Fruit fly (Drosophila melanogaster) whole organism, embryonic: ENCODE measurements around the gene Ndfip.

Experiments
- CG10959 ChIP-seq: fragments of 200-800 bp; sonication (Bioruptor generic); IDR thresholded peaks from 2 replicates; pipeline ENCODE4 v1.3.6; 2022; ENCODE audit warnings: missing biosample characterization, missing genetic modification characterization
- CG11093 ChIP-seq: fragments of 200-800 bp; sonication (Bioruptor generic); IDR thresholded peaks from 3 replicates; pipeline ENCODE4 v1.3.6; 2022; ENCODE audit warnings: missing biosample characterization, missing genetic modification characterization
- CG11560 ChIP-seq: fragments of 200-800 bp; sonication (Bioruptor generic); IDR thresholded peaks from 3 replicates; pipeline ENCODE4 v1.3.6; 2022; ENCODE audit warnings: missing biosample characterization, missing genetic modification characterization
- CG13296 ChIP-seq: fragments of 200-800 bp; sonication (Bioruptor generic); optimal IDR thresholded peaks from 3 replicates; lab custom pipeline; 2018; ENCODE audit warnings: missing biosample characterization, mild to moderate bottlenecking, missing genetic modification characterization
- CG13894 ChIP-seq: fragments of 200-800 bp; sonication (Bioruptor generic); optimal IDR thresholded peaks from 3 replicates; lab custom pipeline; 2018; ENCODE audit warnings: missing biosample characterization, mild to moderate bottlenecking, missing genetic modification characterization, moderate library complexity
- CG15514 ChIP-seq: fragments of 200-800 bp; sonication (Bioruptor generic); optimal IDR thresholded peaks from 3 replicates; lab custom pipeline; 2017; ENCODE audit warnings: missing biosample characterization, missing genetic modification characterization, mild to moderate bottlenecking, moderate library complexity, missing genetic modification reagents
- CG17328 ChIP-seq: fragments of 200-800 bp; sonication (Bioruptor generic); IDR thresholded peaks from 2 replicates; pipeline ENCODE4 v1.3.6; 2022; ENCODE audit warnings: missing biosample characterization, missing genetic modification characterization
- CG18011 ChIP-seq: fragments of 200-800 bp; sonication (Bioruptor generic); optimal IDR thresholded peaks from 2 replicates; lab custom pipeline; 2017; ENCODE audit warnings: missing biosample characterization, missing genetic modification characterization, mild to moderate bottlenecking, moderate library complexity, missing genotype
- CG18619 ChIP-seq: fragments of 200-800 bp; sonication (Bioruptor generic); optimal IDR thresholded peaks from 3 replicates; lab custom pipeline; 2017; ENCODE audit warnings: missing biosample characterization, mild to moderate bottlenecking, missing genetic modification characterization
- CG2678 ChIP-seq: fragments of 200-800 bp; sonication (Bioruptor generic); optimal IDR thresholded peaks from 3 replicates; lab custom pipeline; 2019; ENCODE audit warnings: missing biosample characterization, mild to moderate bottlenecking, missing genetic modification characterization, moderate library complexity
- CG33213 ChIP-seq: fragments of 200-800 bp; sonication (Bioruptor generic); optimal IDR thresholded peaks from 3 replicates; lab custom pipeline; 2016; ENCODE audit warnings: missing biosample characterization, missing genetic modification characterization
- CG4424 ChIP-seq: fragments of 200-800 bp; sonication (Bioruptor generic); optimal IDR thresholded peaks from 3 replicates; lab custom pipeline; 2016; ENCODE audit warnings: missing biosample characterization, missing genetic modification characterization
- CG5245 ChIP-seq: fragments of 200-800 bp; sonication (Bioruptor generic); optimal IDR thresholded peaks from 3 replicates; lab custom pipeline; 2016; ENCODE audit warnings: missing biosample characterization, missing genetic modification characterization
- CG6254 ChIP-seq: fragments of 200-800 bp; sonication (Bioruptor generic); optimal IDR thresholded peaks from 3 replicates; lab custom pipeline; 2017; ENCODE audit warnings: mild to moderate bottlenecking, missing biosample characterization, missing genetic modification reagents, missing genetic modification characterization
- CG6791 ChIP-seq: fragments of 200-800 bp; sonication (Bioruptor generic); IDR thresholded peaks from 3 replicates; pipeline ENCODE4 v1.3.6; 2022; ENCODE audit warnings: missing biosample characterization, missing genetic modification characterization; ENCODE audit not compliant: partially characterized antibody
- CG8388 ChIP-seq: fragments of 200-800 bp; sonication (Bioruptor generic); optimal IDR thresholded peaks from 2 replicates; lab custom pipeline; 2019; ENCODE audit warnings: missing biosample characterization, mild to moderate bottlenecking, missing genetic modification characterization, moderate library complexity
- CG9797 ChIP-seq: fragments of 200-800 bp; sonication (Bioruptor generic); optimal IDR thresholded peaks from 3 replicates; lab custom pipeline; 2018; ENCODE audit warnings: missing biosample characterization, mild to moderate bottlenecking, missing genetic modification characterization
- Chrac-16 ChIP-seq: fragments of 200-800 bp; sonication (Bioruptor generic); optimal IDR thresholded peaks from 3 replicates; lab custom pipeline; 2016; ENCODE audit warnings: missing biosample characterization, missing genetic modification characterization
- Dll ChIP-seq: fragments of 200-800 bp; sonication (Bioruptor generic); IDR thresholded peaks from 4 replicates; pipeline ENCODE4 v1.3.6; 2022; ENCODE audit warnings: missing biosample characterization, missing genetic modification characterization; ENCODE audit not compliant: partially characterized antibody
- Drgx ChIP-seq: fragments of 200-800 bp; sonication (Bioruptor generic); IDR thresholded peaks from 2 replicates; pipeline ENCODE4 v1.3.6; 2022; ENCODE audit warnings: missing biosample characterization, missing genetic modification characterization
- Ets97D ChIP-seq: fragments of 200-800 bp; sonication (Bioruptor generic); optimal IDR thresholded peaks from 3 replicates; lab custom pipeline; 2016; ENCODE audit warnings: missing biosample characterization, missing genetic modification characterization
- Fer1 ChIP-seq: fragments of 200-800 bp; sonication (Bioruptor generic); optimal IDR thresholded peaks from 2 replicates; lab custom pipeline; 2017; ENCODE audit warnings: missing biosample characterization, mild to moderate bottlenecking, missing genetic modification characterization
- Meics ChIP-seq: fragments of 200-800 bp; sonication (Bioruptor generic); optimal IDR thresholded peaks from 2 replicates; lab custom pipeline; 2017; ENCODE audit warnings: missing biosample characterization, mild to moderate bottlenecking, missing genetic modification characterization
- Oli ChIP-seq: fragments of 200-800 bp; sonication (Bioruptor generic); optimal IDR thresholded peaks from 2 replicates; lab custom pipeline; 2018; ENCODE audit warnings: missing biosample characterization, mild to moderate bottlenecking, missing genetic modification characterization, moderate library complexity
- Spps ChIP-seq: fragments of 200-800 bp; sonication (Bioruptor generic); optimal IDR thresholded peaks from 2 replicates; lab custom pipeline; 2018; ENCODE audit warnings: missing biosample characterization, mild to moderate bottlenecking, missing genetic modification characterization
- Sry-δ ChIP-seq: fragments of 200-800 bp; sonication (Bioruptor generic); optimal IDR thresholded peaks from 2 replicates; lab custom pipeline; 2016; ENCODE audit warnings: missing biosample characterization, missing genetic modification characterization
- Xrp1 ChIP-seq: fragments of 200-800 bp; sonication (Bioruptor generic); IDR thresholded peaks from 2 replicates; pipeline ENCODE4 v1.3.6; 2022; ENCODE audit warnings: missing biosample characterization, missing genetic modification characterization
- abd-A ChIP-seq: fragments of 200-800 bp; sonication (Bioruptor generic); optimal IDR thresholded peaks from 3 replicates; lab custom pipeline; 2019; ENCODE audit warnings: missing biosample characterization, mild to moderate bottlenecking, missing genetic modification characterization, moderate library complexity
- bbx ChIP-seq: fragments of 200-800 bp; sonication (Bioruptor generic); IDR thresholded peaks from 2 replicates; pipeline ENCODE4 v1.3.6; 2022; ENCODE audit warnings: missing biosample characterization, missing genetic modification characterization; ENCODE audit not compliant: partially characterized antibody
- btn ChIP-seq: fragments of 200-800 bp; sonication (Bioruptor generic); optimal IDR thresholded peaks from 2 replicates; lab custom pipeline; 2016; ENCODE audit warnings: missing biosample characterization, missing genetic modification characterization
- caup ChIP-seq: fragments of 200-800 bp; sonication (Bioruptor generic); optimal IDR thresholded peaks from 3 replicates; lab custom pipeline; 2017; ENCODE audit warnings: missing biosample characterization, mild to moderate bottlenecking, missing genetic modification characterization, moderate library complexity; ENCODE audit not compliant: severe bottlenecking
- chif ChIP-seq, 2 experiments: fragments of 200-800 bp; sonication (Bioruptor generic); optimal IDR thresholded peaks; 3 replicates each; lab custom pipeline; 2016; ENCODE audit warnings: missing biosample characterization in 2 of 2, missing genetic modification characterization in 2 of 2
- chn ChIP-seq: fragments of 200-800 bp; sonication (Bioruptor generic); optimal IDR thresholded peaks from 2 replicates; lab custom pipeline; 2016; ENCODE audit warnings: missing biosample characterization, missing genetic modification characterization
- crc ChIP-seq: fragments of 200-800 bp; sonication (Bioruptor generic); optimal IDR thresholded peaks from 2 replicates; lab custom pipeline; 2016; ENCODE audit warnings: missing biosample characterization, missing genetic modification characterization
- disco-r ChIP-seq: fragments of 200-800 bp; sonication (Bioruptor generic); optimal IDR thresholded peaks from 2 replicates; lab custom pipeline; 2016; ENCODE audit warnings: missing biosample characterization, missing genetic modification characterization
- dm ChIP-seq: fragments of 200-800 bp; sonication (Bioruptor generic); optimal IDR thresholded peaks from 3 replicates; lab custom pipeline; 2016; ENCODE audit warnings: missing biosample characterization, missing genetic modification characterization
- eyg ChIP-seq: fragments of 200-800 bp; sonication (Bioruptor generic); optimal IDR thresholded peaks from 3 replicates; lab custom pipeline; 2016; ENCODE audit warnings: missing biosample characterization, missing genetic modification characterization
- grau ChIP-seq: fragments of 200-800 bp; optimal IDR thresholded peaks from 3 replicates; lab custom pipeline; 2019; ENCODE audit warnings: missing biosample characterization, mild to moderate bottlenecking, missing genetic modification characterization, moderate library complexity
- gsb-n ChIP-seq: fragments of 200-800 bp; sonication (Bioruptor generic); optimal IDR thresholded peaks from 3 replicates; lab custom pipeline; 2018; ENCODE audit warnings: missing biosample characterization, mild to moderate bottlenecking, missing genetic modification characterization
- ham ChIP-seq: fragments of 200-800 bp; sonication (Bioruptor generic); IDR thresholded peaks from 2 replicates; pipeline ENCODE4 v1.3.6; 2022; ENCODE audit warnings: missing biosample characterization, missing genetic modification characterization
- lab ChIP-seq: fragments of 200-800 bp; sonication (Bioruptor generic); optimal IDR thresholded peaks from 3 replicates; lab custom pipeline; 2017; ENCODE audit warnings: missing biosample characterization, missing genetic modification characterization, mild to moderate bottlenecking, moderate library complexity, missing genetic modification reagents
- lilli ChIP-seq: fragments of 200-800 bp; sonication (Bioruptor generic); optimal IDR thresholded peaks from 3 replicates; lab custom pipeline; 2016; ENCODE audit warnings: missing biosample characterization, missing genetic modification characterization
- lov ChIP-seq, 2 experiments: fragments of 200-800 bp in 1 of 2; fragments of >200 bp in 1 of 2; sonication (Bioruptor generic) in 1 of 2; IDR thresholded peaks in 1 of 2; optimal IDR thresholded peaks in 1 of 2; 2 replicates in 1 of 2; 3 replicates in 1 of 2; pipeline versions ENCODE4 v1.3.6 to Lab custom; 2017 to 2022; ENCODE audit warnings: missing biosample characterization in 1 of 2, missing genetic modification characterization in 1 of 2
- mirr ChIP-seq: fragments of 200-800 bp; sonication (Bioruptor generic); optimal IDR thresholded peaks from 3 replicates; lab custom pipeline; 2018; ENCODE audit warnings: missing biosample characterization, mild to moderate bottlenecking, missing genetic modification characterization
- nerfin-2 ChIP-seq: fragments of 200-800 bp; sonication (Bioruptor generic); IDR thresholded peaks from 2 replicates; pipeline ENCODE4 v1.3.6; 2022; ENCODE audit warnings: missing biosample characterization, missing genetic modification characterization; ENCODE audit not compliant: partially characterized antibody
- pan ChIP-seq, 4 experiments: fragments of >200 bp in 3 of 4; fragments of 200-800 bp in 1 of 4; sonication (Bioruptor generic) in 1 of 4; optimal IDR thresholded peaks in 3 of 4; IDR thresholded peaks in 1 of 4; 2 replicates each; pipeline versions ENCODE4 v1.3.6 to Lab custom; 2017 to 2022; ENCODE audit warnings: missing biosample characterization in 2 of 4, missing genetic modification characterization in 2 of 4, mixed read lengths in 1 of 4
- sc ChIP-seq, 3 experiments: fragments of >200 bp in 2 of 3; fragments of 200-800 bp in 1 of 3; sonication (Bioruptor generic) in 1 of 3; optimal IDR thresholded peaks; 2 replicates in 2 of 3; 3 replicates in 1 of 3; lab custom pipeline; 2017; ENCODE audit warnings: mild to moderate bottlenecking in 1 of 3, missing biosample characterization in 1 of 3, missing genetic modification characterization in 1 of 3, missing genetic modification reagents in 1 of 3
- schlank ChIP-seq: fragments of 200-800 bp; sonication (Bioruptor generic); optimal IDR thresholded peaks from 2 replicates; lab custom pipeline; 2018; ENCODE audit warnings: missing biosample characterization, mild to moderate bottlenecking, missing genetic modification characterization
- so ChIP-seq: fragments of 200-800 bp; sonication (Bioruptor generic); IDR thresholded peaks from 3 replicates; pipeline ENCODE4 v1.3.6; 2022; ENCODE audit warnings: missing biosample characterization, missing genetic modification characterization
- yki ChIP-seq: fragments of >200 bp; optimal IDR thresholded peaks from 3 replicates; lab custom pipeline; 2018

The Ndfip gene

dm6 chr3L:17671768-17672167 is 17.7 kb upstream of the Ndfip start (continued):
- no peak for TF ChIP-seq CG4424 (GFP tag; lab: Kevin White, UChicago)
- no peak for TF ChIP-seq Ets97D
- no peak for TF ChIP-seq nerfin-2
- peak; percentile 29 for TF ChIP-seq CG15514
- no peak for TF ChIP-seq CG8388 (GFP tag; lab: Kevin White, UChicago)
- TF ChIP-seq abd-A (tag; lab: Kevin White, UChicago): no peak
- no peak for TF ChIP-seq ham (GFP tag; lab: Robert Waterston, UW)
- no peak for TF ChIP-seq sc (optimal IDR thresholded peaks at IDR 0.05; lab: Kevin White, UChicago)
- TF ChIP-seq sc (GFP tag; optimal IDR thresholded peaks at IDR 0.05; lab: Kevin White, UChicago): no peak
- no peak for TF ChIP-seq bbx (GFP tag; lab: Robert Waterston, UW)
- no peak for TF ChIP-seq Drgx (GFP tag; lab: Robert Waterston, UW)
- TF ChIP-seq CG11093 (GFP tag; lab: Robert Waterston, UW): no peak
- no peak for TF ChIP-seq crc (GFP tag; lab: Kevin White, UChicago)
- no peak for TF ChIP-seq CG5245 (GFP tag; lab: Kevin White, UChicago)
- no peak for TF ChIP-seq Xrp1 (GFP tag; lab: Robert Waterston, UW)
- TF ChIP-seq Meics (GFP tag; lab: Kevin White, UChicago): peak; percentile 13
- no peak for TF ChIP-seq CG33213 (GFP tag; lab: Kevin White, UChicago)
- peak; percentile 4 for TF ChIP-seq CG2678 (tag; lab: Kevin White, UChicago)
- no peak for TF ChIP-seq Oli (tag; lab: Kevin White, UChicago)
- TF ChIP-seq grau (tag; lab: Kevin White, UChicago): no peak
- peak; percentile 67 for TF ChIP-seq lab (GFP tag; lab: Kevin White, UChicago)
- TF ChIP-seq CG11560: no peak
- peak; percentile 7 for TF ChIP-seq CG13894
- no peak for TF ChIP-seq CG18619 (GFP tag; lab: Kevin White, UChicago)
- no peak for TF ChIP-seq pan (optimal IDR thresholded peaks at IDR 0.05; lab: Kevin White, UChicago)
- TF ChIP-seq pan (GFP tag; optimal IDR thresholded peaks at IDR 0.05 in 1 of 2, IDR thresholded peaks at IDR 0.05 in 1 of 2): no peak
- no peak for TF ChIP-seq schlank (tag; lab: Kevin White, UChicago)
- TF ChIP-seq CG6791 (GFP tag; lab: Robert Waterston, UW): no peak
- TF ChIP-seq CG18011 (GFP tag; lab: Kevin White, UChicago): no peak
- TF ChIP-seq Dll (GFP tag; lab: Robert Waterston, UW): no peak
- no peak for TF ChIP-seq dm (GFP tag; lab: Kevin White, UChicago)
- no peak for TF ChIP-seq yki (lab: Kevin White, UChicago)
- no peak for TF ChIP-seq Spps
- no peak for TF ChIP-seq chif (GFP tag; optimal IDR thresholded peaks at IDR 0.05; lab: Kevin White, UChicago)
- TF ChIP-seq CG17328 (GFP tag; lab: Robert Waterston, UW): no peak
- TF ChIP-seq btn (GFP tag; lab: Kevin White, UChicago): no peak
- no peak for TF ChIP-seq Sry-δ (GFP tag; lab: Kevin White, UChicago)
- no peak for TF ChIP-seq CG10959
- no peak for TF ChIP-seq Chrac-16 (GFP tag; lab: Kevin White, UChicago)
- no peak for TF ChIP-seq CG6254
- TF ChIP-seq gsb-n: no peak
- TF ChIP-seq eyg (GFP tag; lab: Kevin White, UChicago): no peak
- TF ChIP-seq Fer1: peak; percentile 55
- TF ChIP-seq lov (optimal IDR thresholded peaks at IDR 0.05; lab: Kevin White, UChicago): no peak
- TF ChIP-seq lov (GFP tag; IDR thresholded peaks at IDR 0.05; lab: Robert Waterston, UW): no peak
- no peak for TF ChIP-seq disco-r (GFP tag; lab: Kevin White, UChicago)
- TF ChIP-seq chn (GFP tag; lab: Kevin White, UChicago): no peak
- TF ChIP-seq CG13296 (GFP tag; lab: Kevin White, UChicago): no peak
- no peak for TF ChIP-seq lilli (GFP tag; lab: Kevin White, UChicago)
- peak; percentile 39 for TF ChIP-seq caup (GFP tag; lab: Kevin White, UChicago)
- peak; percentile 1 for TF ChIP-seq mirr (GFP tag; lab: Kevin White, UChicago)
- no peak for TF ChIP-seq so (GFP tag; lab: Robert Waterston, UW)
- no peak for TF ChIP-seq CG9797
